Fruit fly (Drosophila melanogaster) Kc167 (cell line): ENCODE measurements around the gene ed.

Source experiments
- Myc ChIP-seq: fragments of >200 bp; optimal IDR thresholded peaks from 2 replicates; lab custom pipeline; 2017; ENCODE audit warnings: missing external identifiers
- Sin3A ChIP-seq: fragments of >200 bp; optimal IDR thresholded peaks from 2 replicates; lab custom pipeline; 2018; ENCODE audit warnings: missing external identifiers
- h ChIP-seq: fragments of >200 bp; optimal IDR thresholded peaks from 3 replicates; lab custom pipeline; 2018; ENCODE audit warnings: missing external identifiers
- insv ChIP-seq: fragments of >200 bp; optimal IDR thresholded peaks from 3 replicates; lab custom pipeline; 2018; ENCODE audit warnings: missing external identifiers
- psq ChIP-seq: fragments of >200 bp; optimal IDR thresholded peaks from 2 replicates; lab custom pipeline; 2017; ENCODE audit warnings: missing external identifiers
- ttk ChIP-seq: sonication (Bioruptor generic); optimal IDR thresholded peaks from 2 replicates; lab custom pipeline; 2017; ENCODE audit warnings: missing external identifiers

- no peak for TF ChIP-seq insv (lab: Kevin White, UChicago)
- no peak for TF ChIP-seq ttk (lab: Kevin White, UChicago)
- TF ChIP-seq h (lab: Kevin White, UChicago) = no peak
- no peak for TF ChIP-seq Sin3A (lab: Kevin White, UChicago)
- TF ChIP-seq Myc = no peak
- TF ChIP-seq psq = no peak
Observed at dm6 chr2L:4133078-4133477, 101.9 kb downstream of the ed start.
